Fruit fly (Drosophila melanogaster) whole organism, prepupa: Measurements from ENCODE around the gene Membrin.
A peak's percentile ranks its signal among the peaks of the same experiment; 100 is the strongest.

Experiments used
- CG10631 ChIP-seq: fragments of 200-800 bp; sonication (Bioruptor generic); optimal IDR thresholded peaks from 2 replicates; lab custom pipeline; 2016; ENCODE audit warnings: missing biosample characterization, missing genetic modification characterization
- CG10669 ChIP-seq: fragments of 200-800 bp; sonication (Bioruptor generic); optimal IDR thresholded peaks from 3 replicates; lab custom pipeline; 2018; ENCODE audit warnings: missing biosample characterization, mild to moderate bottlenecking, missing genetic modification characterization, moderate library complexity
- CG3032 ChIP-seq: fragments of 200-800 bp; optimal IDR thresholded peaks from 2 replicates; lab custom pipeline; 2019; ENCODE audit warnings: missing biosample characterization, mild to moderate bottlenecking, missing genetic modification characterization, moderate library complexity
- CG31627 ChIP-seq: fragments of 200-800 bp; sonication (Bioruptor generic); optimal IDR thresholded peaks from 3 replicates; lab custom pipeline; 2016; ENCODE audit warnings: missing biosample characterization, missing genetic modification characterization
- CG32006 ChIP-seq: fragments of 200-800 bp; sonication (Bioruptor generic); optimal IDR thresholded peaks from 3 replicates; lab custom pipeline; 2017; ENCODE audit warnings: missing biosample characterization, mild to moderate bottlenecking, missing genetic modification characterization
- CG34406 ChIP-seq: fragments of 200-800 bp; sonication (Bioruptor generic); optimal IDR thresholded peaks from 3 replicates; lab custom pipeline; 2016; ENCODE audit warnings: missing biosample characterization, missing genetic modification characterization
- CG6276 ChIP-seq: fragments of 200-800 bp; sonication (Bioruptor generic); optimal IDR thresholded peaks from 2 replicates; lab custom pipeline; 2017; ENCODE audit warnings: missing biosample characterization, mild to moderate bottlenecking, missing genetic modification characterization
- CG7368 ChIP-seq: fragments of 200-800 bp; sonication (Bioruptor generic); optimal IDR thresholded peaks from 3 replicates; lab custom pipeline; 2016; ENCODE audit warnings: missing biosample characterization, missing genetic modification characterization
- CG8119 ChIP-seq: fragments of 200-800 bp; sonication (Bioruptor generic); IDR thresholded peaks from 3 replicates; pipeline ENCODE4 v1.3.6; 2022; ENCODE audit warnings: missing biosample characterization, missing genetic modification characterization
- CG8632 ChIP-seq: fragments of 200-800 bp; sonication (Bioruptor generic); optimal IDR thresholded peaks from 3 replicates; lab custom pipeline; 2016; ENCODE audit warnings: missing biosample characterization, missing genetic modification characterization
- CG9139 ChIP-seq: fragments of 200-800 bp; sonication (Bioruptor generic); optimal IDR thresholded peaks from 3 replicates; lab custom pipeline; 2017; ENCODE audit warnings: missing biosample characterization, mild to moderate bottlenecking, missing genetic modification characterization
- Eip75B ChIP-seq: fragments of 200-800 bp; sonication (Bioruptor generic); optimal IDR thresholded peaks from 3 replicates; lab custom pipeline; 2016; ENCODE audit warnings: missing biosample characterization, missing genetic modification characterization
- Eip78C ChIP-seq: fragments of 200-800 bp; sonication (Bioruptor generic); peaks from one replicate; lab custom pipeline; 2016; ENCODE audit warnings: missing biosample characterization, missing genetic modification characterization
- Eip93F ChIP-seq: fragments of 200-800 bp; sonication (Bioruptor generic); optimal IDR thresholded peaks from 2 replicates; lab custom pipeline; 2016; ENCODE audit warnings: missing biosample characterization, mild to moderate bottlenecking, missing genetic modification characterization
- Ets96B ChIP-seq: fragments of 200-800 bp; optimal IDR thresholded peaks from 2 replicates; lab custom pipeline; 2019; ENCODE audit warnings: missing biosample characterization, mild to moderate bottlenecking, missing genetic modification characterization, moderate library complexity
- Hr39 ChIP-seq: fragments of 200-800 bp; sonication (Bioruptor generic); optimal IDR thresholded peaks from 2 replicates; lab custom pipeline; 2016; ENCODE audit warnings: missing biosample characterization, missing genetic modification characterization
- Hr4 ChIP-seq: fragments of 200-800 bp; sonication (Bioruptor generic); optimal IDR thresholded peaks from 3 replicates; lab custom pipeline; 2016; ENCODE audit warnings: missing biosample characterization, missing genetic modification characterization
- Met ChIP-seq: fragments of 200-800 bp; sonication (Bioruptor generic); optimal IDR thresholded peaks from 3 replicates; lab custom pipeline; 2016; ENCODE audit warnings: missing biosample characterization, missing genetic modification characterization
- OdsH ChIP-seq: fragments of 200-800 bp; sonication (Bioruptor generic); optimal IDR thresholded peaks from 3 replicates; lab custom pipeline; 2016; ENCODE audit warnings: missing biosample characterization, missing genetic modification characterization
- Smox ChIP-seq: fragments of 200-800 bp; sonication (Bioruptor generic); optimal IDR thresholded peaks from 3 replicates; lab custom pipeline; 2016; ENCODE audit warnings: missing biosample characterization, missing genetic modification characterization
- acj6 ChIP-seq: fragments of 200-800 bp; sonication (Bioruptor generic); optimal IDR thresholded peaks from 3 replicates; lab custom pipeline; 2016; ENCODE audit warnings: missing biosample characterization, missing genetic modification characterization
- cyc ChIP-seq: fragments of 200-800 bp; sonication (Bioruptor generic); optimal IDR thresholded peaks from 3 replicates; lab custom pipeline; 2016; ENCODE audit warnings: missing biosample characterization, missing genetic modification characterization
- eg ChIP-seq: fragments of 200-800 bp; sonication (Bioruptor generic); IDR thresholded peaks from 3 replicates; pipeline ENCODE4 v1.3.6; 2022; ENCODE audit warnings: missing biosample characterization, missing genetic modification characterization
- esn ChIP-seq: fragments of 200-800 bp; sonication (Bioruptor generic); optimal IDR thresholded peaks from 2 replicates; lab custom pipeline; 2016; ENCODE audit warnings: missing biosample characterization, mild to moderate bottlenecking, missing genetic modification characterization, moderate library complexity
- fd59A ChIP-seq: fragments of 200-800 bp; sonication (Bioruptor generic); optimal IDR thresholded peaks from 2 replicates; lab custom pipeline; 2017; ENCODE audit warnings: missing biosample characterization, mild to moderate bottlenecking, missing genetic modification characterization, missing genetic modification reagents
- fd85E ChIP-seq: fragments of 200-800 bp; sonication (Bioruptor generic); optimal IDR thresholded peaks from 3 replicates; lab custom pipeline; 2016; ENCODE audit warnings: missing biosample characterization, missing genetic modification characterization
- lz ChIP-seq: fragments of 200-800 bp; sonication (Bioruptor generic); optimal IDR thresholded peaks from 3 replicates; lab custom pipeline; 2016; ENCODE audit warnings: missing biosample characterization, missing genetic modification characterization
- spab ChIP-seq: fragments of 200-800 bp; sonication (Bioruptor generic); optimal IDR thresholded peaks from 2 replicates; lab custom pipeline; 2017; ENCODE audit warnings: missing biosample characterization, mild to moderate bottlenecking, missing genetic modification characterization, missing genetic modification reagents
- svp ChIP-seq: fragments of 200-800 bp; sonication (Bioruptor generic); peaks from one replicate; lab custom pipeline; 2016; ENCODE audit warnings: missing biosample characterization, missing genetic modification characterization
- vri ChIP-seq: fragments of 200-800 bp; sonication (Bioruptor generic); optimal IDR thresholded peaks from 3 replicates; lab custom pipeline; 2016; ENCODE audit warnings: missing biosample characterization, mild to moderate bottlenecking, missing genetic modification characterization

Membrin gene

dm6 chr3L:5355074-5355790 lies 11.0 kb upstream of the Membrin start, which contains the start of gene CG46456 (continued):
- TF ChIP-seq CG8119 (GFP tag; lab: Robert Waterston, UW) (peak; percentile 97), Smox (GFP tag; lab: Kevin White, UChicago) (peak; percentile 93), CG31627 (peak; percentile 78), Eip78C (GFP tag; lab: Kevin White, UChicago) (peak; percentile 97), Eip75B (peak; percentile 92), OdsH (GFP tag; lab: Kevin White, UChicago) (peak; percentile 94), fd85E (GFP tag; lab: Kevin White, UChicago) (peak; percentile 90), esn (GFP tag; lab: Kevin White, UChicago) (peak; percentile 96), fd59A (GFP tag; lab: Kevin White, UChicago) (peak; percentile 85), Eip93F (GFP tag; lab: Kevin White, UChicago) (peak; percentile 84)

- TF ChIP-seq CG10669 (GFP tag; lab: Kevin White, UChicago): no peak
Measured at dm6 chr3L:5355823-5356049, 10.5 kb upstream of the Membrin start, which contains the start of gene lama. TSS of gene lama (minus strand) at chr3L:5355923.

- no peak for TF ChIP-seq lz (GFP tag; lab: Kevin White, UChicago)
- TF ChIP-seq Eip93F (GFP tag; lab: Kevin White, UChicago): peak; percentile 40
- TF ChIP-seq OdsH (GFP tag; lab: Kevin White, UChicago): no peak
- TF ChIP-seq Hr4 (GFP tag; lab: Kevin White, UChicago): no peak
- peak; percentile 12 for TF ChIP-seq svp
- TF ChIP-seq Hr39 (GFP tag; lab: Kevin White, UChicago): no peak
- no peak for TF ChIP-seq cyc (GFP tag; lab: Kevin White, UChicago)
- TF ChIP-seq eg (GFP tag; lab: Robert Waterston, UW): no peak
- TF ChIP-seq Eip78C (GFP tag; lab: Kevin White, UChicago): peak; percentile 57
- TF ChIP-seq CG6276 (GFP tag; lab: Kevin White, UChicago): peak; percentile 44
- no peak for TF ChIP-seq CG34406
- no peak for TF ChIP-seq CG7368 (GFP tag; lab: Kevin White, UChicago)
- peak; percentile 13 for TF ChIP-seq CG9139 (GFP tag; lab: Kevin White, UChicago)
- no peak for TF ChIP-seq fd85E (GFP tag; lab: Kevin White, UChicago)
Measured at dm6 chr3L:5356050-5356967, 9.9 kb upstream of the Membrin start.

dm6 chr3L:5359208-5360003 lies 6.8 kb upstream of the Membrin start, which contains the start of gene Klp64D:
TSS of gene Klp64D (minus strand) at chr3L:5359392.
- peak; percentile 47 for TF ChIP-seq CG10631 (GFP tag; lab: Kevin White, UChicago)
- no peak for TF ChIP-seq fd85E (GFP tag; lab: Kevin White, UChicago)
- no peak for TF ChIP-seq Ets96B
- peak; percentile 13 for TF ChIP-seq CG32006
- TF ChIP-seq Hr4 (GFP tag; lab: Kevin White, UChicago): peak; percentile 14
- peak; percentile 40 for TF ChIP-seq CG3032
- 0 out of 3 replicates have a peak, but pooled peaks have one; percentile 49 for TF ChIP-seq eg (GFP tag; lab: Robert Waterston, UW)
- TF ChIP-seq Eip75B: no peak
- TF ChIP-seq Met (GFP tag; lab: Kevin White, UChicago): peak; percentile 24
- no peak for TF ChIP-seq acj6 (GFP tag; lab: Kevin White, UChicago)
- TF ChIP-seq CG8632: peak; percentile 27
- TF ChIP-seq svp: peak; percentile 14
- no peak for TF ChIP-seq spab (GFP tag; lab: Kevin White, UChicago)
- peak; percentile 45 for TF ChIP-seq vri (GFP tag; lab: Kevin White, UChicago)
- peak; percentile 22 for TF ChIP-seq OdsH (GFP tag; lab: Kevin White, UChicago)
- TF ChIP-seq CG7368 (GFP tag; lab: Kevin White, UChicago): no peak
